Worm (Caenorhabditis elegans) whole organism, L3 larva: ENCODE results near the gene nhr-201.

ENCODE experiments used
- R02D3.7 ChIP-seq: fragments of 150-350 bp; optimal IDR thresholded peaks from 2 replicates; lab custom pipeline; 2014; ENCODE audit warnings: missing biosample characterization, missing genetic modification characterization
- ceh-28 ChIP-seq: fragments of 150-350 bp; optimal IDR thresholded peaks from 2 replicates; lab custom pipeline; 2014; ENCODE audit warnings: missing biosample characterization, missing genetic modification reagents, missing genetic modification characterization
- egl-27 ChIP-seq: sonication (generic microtip); optimal IDR thresholded peaks from 4 replicates; lab custom pipeline; 2017; ENCODE audit warnings: missing biosample characterization, missing genetic modification reagents, missing genetic modification characterization
- elt-1 ChIP-seq: fragments of 150-350 bp; optimal IDR thresholded peaks from 2 replicates; lab custom pipeline; 2014; ENCODE audit warnings: missing biosample characterization, missing genetic modification characterization
- elt-2 ChIP-seq: sonication (generic microtip); optimal IDR thresholded peaks from 2 replicates; lab custom pipeline; 2016; ENCODE audit warnings: missing genetic modification reagents, mild to moderate bottlenecking, missing genetic modification characterization, missing compliant biosample characterization
- elt-3 ChIP-seq, 3 experiments: fragments of 150-350 bp in 1 of 3; sonication (generic microtip) in 2 of 3; optimal IDR thresholded peaks; 2 replicates in 2 of 3; 4 replicates in 1 of 3; lab custom pipeline; 2014 to 2017; ENCODE audit warnings: missing biosample characterization in 3 of 3, missing genetic modification characterization in 3 of 3
- fkh-2 ChIP-seq: fragments of 150-350 bp; optimal IDR thresholded peaks from 2 replicates; lab custom pipeline; 2014; ENCODE audit warnings: missing biosample characterization, missing genetic modification reagents, missing genetic modification characterization
- hmg-11 ChIP-seq: sonication (generic microtip); optimal IDR thresholded peaks from 2 replicates; lab custom pipeline; 2016; ENCODE audit warnings: missing genetic modification characterization, missing compliant biosample characterization
- jun-1 ChIP-seq: fragments of 150-350 bp; optimal IDR thresholded peaks from 2 replicates; lab custom pipeline; 2014; ENCODE audit warnings: missing biosample characterization, missing genetic modification reagents, missing genetic modification characterization
- lin-15B ChIP-seq: fragments of 150-350 bp; optimal IDR thresholded peaks from 2 replicates; lab custom pipeline; 2014; ENCODE audit warnings: missing biosample characterization, missing genetic modification characterization
- lin-39 ChIP-seq: fragments of 150-350 bp; optimal IDR thresholded peaks from 2 replicates; lab custom pipeline; 2018; ENCODE audit warnings: missing biosample characterization, missing genetic modification reagents, missing genetic modification characterization
- lsy-12 ChIP-seq: sonication (generic microtip); optimal IDR thresholded peaks from 2 replicates; lab custom pipeline; 2016; ENCODE audit warnings: mild to moderate bottlenecking, missing genetic modification characterization, missing compliant biosample characterization
- mml-1 ChIP-seq: fragments of 150-350 bp; sonication (generic microtip); optimal IDR thresholded peaks from 3 replicates; lab custom pipeline; 2014; ENCODE audit warnings: missing biosample characterization, missing genetic modification characterization
- nfya-1 ChIP-seq: sonication (generic microtip); optimal IDR thresholded peaks from 2 replicates; lab custom pipeline; 2017; ENCODE audit warnings: missing genetic modification characterization, mild to moderate bottlenecking, missing compliant biosample characterization, antibody characterized with exemption, moderate library complexity; ENCODE audit not compliant: insufficient read depth
- nhr-23 ChIP-seq: fragments of 150-350 bp; optimal IDR thresholded peaks from 2 replicates; lab custom pipeline; 2014; ENCODE audit warnings: missing biosample characterization, missing genetic modification reagents, missing genetic modification characterization
- nhr-237 ChIP-seq: fragments of 150-350 bp; optimal IDR thresholded peaks from 2 replicates; lab custom pipeline; 2014; ENCODE audit warnings: missing biosample characterization, missing genetic modification characterization
- nhr-28 ChIP-seq: fragments of 150-350 bp; optimal IDR thresholded peaks from 2 replicates; lab custom pipeline; 2014; ENCODE audit warnings: missing biosample characterization, missing genetic modification characterization
- nhr-43 ChIP-seq: sonication (generic microtip); optimal IDR thresholded peaks from 2 replicates; lab custom pipeline; 2016; ENCODE audit warnings: mild to moderate bottlenecking, missing genetic modification characterization, missing compliant biosample characterization; ENCODE audit not compliant: poor library complexity, severe bottlenecking
- nhr-76 ChIP-seq: fragments of 150-350 bp; sonication (generic microtip); optimal IDR thresholded peaks from 5 replicates; lab custom pipeline; 2014; ENCODE audit warnings: missing biosample characterization, missing genetic modification characterization
- pha-4 ChIP-seq: fragments of 150-350 bp; optimal IDR thresholded peaks from 2 replicates; lab custom pipeline; 2014; ENCODE audit warnings: missing biosample characterization, missing genetic modification reagents, missing genetic modification characterization
- pqm-1 ChIP-seq: fragments of 150-350 bp; optimal IDR thresholded peaks from 2 replicates; lab custom pipeline; 2017; ENCODE audit warnings: missing biosample characterization, missing genetic modification characterization, inconsistent platforms
- sea-2 ChIP-seq: fragments of 150-350 bp; sonication (generic microtip); optimal IDR thresholded peaks from 4 replicates; lab custom pipeline; 2014; ENCODE audit warnings: missing biosample characterization, missing genetic modification reagents, missing genetic modification characterization
- snpc-4 ChIP-seq: fragments of 150-350 bp; optimal IDR thresholded peaks from 2 replicates; lab custom pipeline; 2014; ENCODE audit warnings: missing biosample characterization, missing genetic modification characterization
- unc-39 ChIP-seq: sonication (generic microtip); optimal IDR thresholded peaks from 4 replicates; lab custom pipeline; 2017; ENCODE audit warnings: missing biosample characterization, missing genetic modification characterization
- unc-62 ChIP-seq: fragments of 150-350 bp; sonication (generic microtip); optimal IDR thresholded peaks from 4 replicates; lab custom pipeline; 2014; ENCODE audit warnings: missing biosample characterization, missing genetic modification reagents, missing genetic modification characterization
- ztf-11 ChIP-seq: fragments of 150-350 bp; optimal IDR thresholded peaks from 2 replicates; lab custom pipeline; 2014; ENCODE audit warnings: missing biosample characterization, missing genetic modification characterization

Gene nhr-201

DNA sequence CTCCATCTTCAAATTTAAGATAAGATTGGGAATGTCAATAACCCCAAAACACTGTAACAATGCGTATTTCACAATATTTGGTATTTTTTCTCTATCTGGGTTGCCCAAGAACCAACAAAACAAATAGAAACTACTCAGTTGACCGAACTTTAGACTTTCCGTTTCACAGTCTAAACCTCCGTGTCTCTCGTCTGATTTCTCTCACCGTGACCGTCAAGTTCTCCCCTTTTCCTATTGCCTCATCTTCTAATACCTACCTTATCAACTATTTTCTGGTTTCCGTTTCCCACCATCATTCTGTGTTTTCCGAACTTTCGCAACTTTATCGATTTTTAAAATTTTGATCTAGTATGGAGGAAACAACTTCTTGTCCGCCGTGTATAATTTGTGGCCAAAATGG, 29.7 kb downstream of the nhr-201 start, which contains the start of gene nhr-131:
TSS of gene nhr-131 (plus strand) at position 87 of the 400 bp plus-strand sequence.
- TF ChIP-seq nhr-23 (tag; lab: Kevin White, UChicago), result peak; percentile 30
- TF ChIP-seq jun-1 (tag; lab: Kevin White, UChicago), result peak; percentile 40
- no peak for TF ChIP-seq hmg-11 (tag; lab: Kevin White, UChicago)
- no peak for TF ChIP-seq fkh-2 (tag; lab: Kevin White, UChicago)
- TF ChIP-seq pqm-1 (tag; lab: Kevin White, UChicago), result peak; percentile 30
- TF ChIP-seq elt-2 (tag; lab: Kevin White, UChicago), result peak; percentile 70
- peak; percentile 47 for TF ChIP-seq pha-4 (tag; lab: Kevin White, UChicago)
- TF ChIP-seq nhr-43 (tag; lab: Kevin White, UChicago), result no peak
- peak; percentile 66 for TF ChIP-seq ceh-28 (tag; lab: Kevin White, UChicago)
- TF ChIP-seq elt-3 (tag; optimal IDR thresholded peaks at IDR 0.05; lab: Kevin White, UChicago), result peak in 2 of 3 experiments; percentile 33 to 43

- no peak for TF ChIP-seq egl-27 (tag; lab: Kevin White, UChicago)
- no peak for TF ChIP-seq ztf-11 (tag; lab: Kevin White, UChicago)
- TF ChIP-seq hmg-11 (tag; lab: Kevin White, UChicago), result no peak
- no peak for TF ChIP-seq unc-39
Observed at ce11 chrV:497399-497798, 32.8 kb downstream of the nhr-201 start, which contains the start of gene T01G6.1. T01G6.1 (plus strand) TSS chrV:497699.

- TF ChIP-seq elt-2 (tag; lab: Kevin White, UChicago), result no peak
- no peak for TF ChIP-seq ztf-11 (tag; lab: Kevin White, UChicago)
- TF ChIP-seq nhr-237 (tag; lab: Kevin White, UChicago), result no peak
- TF ChIP-seq nhr-28 (tag; lab: Kevin White, UChicago), result no peak
- TF ChIP-seq snpc-4 (tag; lab: Kevin White, UChicago), result no peak
- TF ChIP-seq nhr-76 (tag; lab: Kevin White, UChicago), result no peak
- no peak for TF ChIP-seq lsy-12 (tag; lab: Kevin White, UChicago)
- no peak for TF ChIP-seq hmg-11 (tag; lab: Kevin White, UChicago)
- no peak for TF ChIP-seq ceh-28 (tag; lab: Kevin White, UChicago)
- no peak for TF ChIP-seq fkh-2 (tag; lab: Kevin White, UChicago)
- no peak for TF ChIP-seq sea-2 (GFP tag; lab: Kevin White, UChicago)
- TF ChIP-seq elt-3 (tag; optimal IDR thresholded peaks at IDR 0.05; lab: Kevin White, UChicago), result no peak
- no peak for TF ChIP-seq unc-62 (GFP tag; lab: Kevin White, UChicago)
Observed at ce11 chrV:500535-500934, 35.9 kb downstream of the nhr-201 start.

DNA sequence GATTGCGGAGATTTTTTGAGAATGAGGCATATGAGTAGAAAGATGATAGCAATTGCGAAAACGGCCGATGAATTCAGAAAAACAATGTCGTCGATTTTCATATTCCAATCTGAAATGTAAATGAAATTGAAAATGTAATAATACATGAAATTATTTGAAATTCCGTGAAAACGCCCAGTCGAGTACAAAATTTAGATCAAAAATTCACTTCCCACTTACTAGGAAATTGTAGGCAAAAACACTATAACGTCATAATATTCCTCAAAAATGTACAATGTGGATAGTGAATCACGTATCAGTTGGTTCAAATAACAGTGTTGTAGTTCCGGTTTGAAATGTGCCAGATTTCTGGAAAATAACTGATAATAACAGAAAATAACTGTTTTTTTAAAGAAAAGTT, 36.6 kb downstream of the nhr-201 start, which contains the start of gene str-256:
TSS of gene str-256 (minus strand) at position 101 of the 400 bp plus-strand sequence.
- no peak for TF ChIP-seq mml-1 (tag; lab: Kevin White, UChicago)
- no peak for TF ChIP-seq lin-39 (tag; lab: Kevin White, UChicago)
- TF ChIP-seq, all 47 proteins: peak for 0

DNA sequence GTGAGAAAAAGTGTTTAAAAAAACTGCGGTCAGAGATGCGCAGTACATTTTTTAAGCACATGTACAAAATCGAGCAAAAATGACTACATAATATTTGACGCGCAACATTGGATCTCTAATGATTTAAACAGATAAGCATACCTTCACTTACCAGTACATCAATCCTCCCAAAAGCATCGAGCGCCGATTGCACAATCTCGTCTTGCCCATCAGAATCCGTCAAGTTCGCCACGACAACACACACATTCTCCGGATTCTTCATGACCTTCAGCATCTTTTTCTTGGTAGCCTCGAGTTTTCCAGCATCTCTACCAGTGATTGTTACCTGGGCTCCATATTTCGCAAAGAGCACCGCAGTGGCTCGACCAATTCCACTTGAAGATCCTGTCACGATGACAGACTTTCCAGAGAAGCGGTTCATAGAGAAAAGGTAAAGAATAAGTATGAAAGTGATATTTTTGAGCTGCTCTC, 38.2 kb downstream of the nhr-201 start, which contains the start of gene T01G6.10:
TSS of gene T01G6.10 (minus strand) at position 421 of the 471 bp plus-strand sequence.
- TF ChIP-seq elt-1 (tag; lab: Kevin White, UChicago), result no peak

- TF ChIP-seq R02D3.7 (tag; lab: Kevin White, UChicago) (no peak), unc-39 (no peak), ztf-11 (tag; lab: Kevin White, UChicago) (no peak), sea-2 (GFP tag; lab: Kevin White, UChicago) (no peak)
Observed at ce11 chrV:503728-504127, 39.1 kb downstream of the nhr-201 start, which contains the start of gene srlf-35. srlf-35 (plus strand) TSS chrV:504028.

DNA sequence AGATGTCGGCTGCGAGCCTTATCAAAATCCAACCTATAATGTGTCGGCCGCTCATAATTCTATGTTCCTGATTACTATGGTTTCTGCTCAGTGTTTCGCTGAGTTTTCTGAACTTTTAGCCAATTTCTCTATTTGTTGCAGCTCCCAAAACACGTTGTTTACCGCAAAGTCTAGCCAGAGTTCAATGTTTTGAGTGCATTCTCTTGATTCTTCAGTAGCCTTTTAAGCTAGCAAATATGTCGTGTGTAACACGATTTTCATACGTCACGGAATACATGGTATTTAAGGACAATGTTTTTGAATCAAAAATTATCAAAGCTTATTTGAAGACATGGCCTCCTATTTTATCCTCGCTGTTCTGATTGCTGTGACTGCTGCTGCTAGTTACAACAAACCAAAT, 40.6 kb downstream of the nhr-201 start, which contains the start of gene srlf-19:
TSS of gene srlf-19 (plus strand) at position 301 of the 400 bp plus-strand sequence.
- TF ChIP-seq lin-15B (tag; lab: Kevin White, UChicago) (no peak), nfya-1 (no peak), nhr-76 (tag; lab: Kevin White, UChicago) (no peak)
